Worm (Caenorhabditis elegans) whole organism, midembryonic: ENCODE data around the gene R08C7.8.

Experiments
- T22C8.4 ChIP-seq: fragments of 200-800 bp; sonication (Bioruptor generic); IDR thresholded peaks from 2 replicates; pipeline ENCODE4 v1.3.6; 2022; ENCODE audit warnings: missing genetic modification characterization, missing compliant biosample characterization
- flt-1 ChIP-seq: fragments of 200-800 bp; sonication (Bioruptor generic); IDR thresholded peaks from 2 replicates; pipeline ENCODE4 v1.3.6; 2022; ENCODE audit warnings: missing genetic modification characterization, missing compliant biosample characterization
- med-1 ChIP-seq: sonication (generic microtip); optimal IDR thresholded peaks from 2 replicates; lab custom pipeline; 2017; ENCODE audit warnings: missing genetic modification characterization, mild to moderate bottlenecking, missing compliant biosample characterization, antibody characterized with exemption, missing genetic modification reagents; ENCODE audit not compliant: insufficient read depth
- ref-1 ChIP-seq: fragments of 200-800 bp; sonication (Bioruptor generic); conservative IDR thresholded peaks from 2 replicates; pipeline ENCODE4 v1.3.6; 2022; ENCODE audit warnings: missing genetic modification reagents, missing genetic modification characterization, missing compliant biosample characterization
- ztf-23 ChIP-seq: fragments of 200-800 bp; sonication (Bioruptor generic); IDR thresholded peaks from 2 replicates; pipeline ENCODE4 v1.3.6; 2022; ENCODE audit warnings: missing genetic modification reagents, missing genetic modification characterization, missing compliant biosample characterization

ce11 chrIV:4400350-4401326, 33.7 kb downstream of the R08C7.8 start, which contains the start of gene Y24D9A.6:
- TF ChIP-seq flt-1 (GFP tag; lab: Robert Waterston, UW) (no peak), ref-1 (no peak), ztf-23 (no peak), med-1 (no peak), T22C8.4 (GFP tag; lab: Robert Waterston, UW) (peak; percentile 51; the same call in 1 of the 2 replicates)
